Worm (Caenorhabditis elegans) whole organism, mixed stage, embryonic: ENCODE measurements around the gene apl-1.

Experiments
- M03D4.4 ChIP-seq: sonication (generic microtip); optimal IDR thresholded peaks from 2 replicates; lab custom pipeline; 2017; ENCODE audit warnings: mild to moderate bottlenecking, missing genetic modification characterization, missing compliant biosample characterization
- blmp-1 ChIP-seq: fragments of 150-350 bp; optimal IDR thresholded peaks from 2 replicates; lab custom pipeline; 2014; ENCODE audit warnings: missing biosample characterization, missing genetic modification characterization
- ceh-39 ChIP-seq: fragments of 150-350 bp; optimal IDR thresholded peaks from 2 replicates; lab custom pipeline; 2014; ENCODE audit warnings: missing biosample characterization, missing genetic modification characterization
- ceh-43 ChIP-seq: fragments of 200-800 bp; sonication (Bioruptor generic); optimal IDR thresholded peaks from 2 replicates; lab custom pipeline; 2018; ENCODE audit warnings: mild to moderate bottlenecking, missing genetic modification characterization, moderate library complexity, missing compliant biosample characterization
- ceh-83 ChIP-seq: fragments of 200-800 bp; sonication (Bioruptor generic); optimal IDR thresholded peaks from 2 replicates; lab custom pipeline; 2018; ENCODE audit warnings: mild to moderate bottlenecking, missing genetic modification characterization, missing compliant biosample characterization
- ces-1 ChIP-seq: fragments of 150-350 bp; optimal IDR thresholded peaks from 2 replicates; lab custom pipeline; 2014; ENCODE audit warnings: missing biosample characterization, missing genetic modification reagents, missing genetic modification characterization
- cnd-1 ChIP-seq: fragments of 200-800 bp; sonication (Bioruptor generic); optimal IDR thresholded peaks from 2 replicates; lab custom pipeline; 2018; ENCODE audit warnings: mild to moderate bottlenecking, missing genetic modification characterization, missing compliant biosample characterization
- drap-1 ChIP-seq: fragments of 200-800 bp; sonication (Bioruptor generic); optimal IDR thresholded peaks from 3 replicates; lab custom pipeline; 2018; ENCODE audit warnings: mild to moderate bottlenecking, missing genetic modification characterization, missing compliant biosample characterization
- elt-1 ChIP-seq: sonication (generic microtip); optimal IDR thresholded peaks from 2 replicates; lab custom pipeline; 2017; ENCODE audit warnings: missing genetic modification characterization, mild to moderate bottlenecking, missing compliant biosample characterization, antibody characterized with exemption, moderate library complexity, borderline replicate concordance; ENCODE audit not compliant: insufficient read depth
- elt-3 ChIP-seq: fragments of 150-350 bp; optimal IDR thresholded peaks from 2 replicates; lab custom pipeline; 2014; ENCODE audit warnings: missing biosample characterization, missing genetic modification characterization
- flh-1 ChIP-seq: fragments of 200-800 bp; sonication (Bioruptor generic); optimal IDR thresholded peaks from 2 replicates; lab custom pipeline; 2018; ENCODE audit warnings: mild to moderate bottlenecking, missing genetic modification characterization, moderate library complexity, missing compliant biosample characterization
- ham-2 ChIP-seq: fragments of 200-800 bp; sonication (Bioruptor generic); optimal IDR thresholded peaks from 2 replicates; lab custom pipeline; 2018; ENCODE audit warnings: mild to moderate bottlenecking, missing genetic modification characterization, missing compliant biosample characterization
- hlh-1 ChIP-seq: fragments of 150-350 bp; optimal IDR thresholded peaks from 2 replicates; lab custom pipeline; 2014; ENCODE audit warnings: missing biosample characterization, missing genetic modification reagents, missing genetic modification characterization
- lin-13 ChIP-seq: fragments of 150-350 bp; optimal IDR thresholded peaks from 2 replicates; lab custom pipeline; 2014; ENCODE audit warnings: missing biosample characterization, missing genetic modification characterization
- lin-32 ChIP-seq: fragments of 200-800 bp; sonication (Bioruptor generic); optimal IDR thresholded peaks from 2 replicates; lab custom pipeline; 2018; ENCODE audit warnings: mild to moderate bottlenecking, missing genetic modification characterization, missing compliant biosample characterization
- lsy-2 ChIP-seq: fragments of 150-350 bp; optimal IDR thresholded peaks from 2 replicates; lab custom pipeline; 2014; ENCODE audit warnings: missing biosample characterization, missing genetic modification characterization
- mab-5 ChIP-seq: fragments of 150-350 bp; optimal IDR thresholded peaks from 2 replicates; lab custom pipeline; 2014; ENCODE audit warnings: missing biosample characterization, missing genetic modification characterization
- mep-1 ChIP-seq: fragments of 150-350 bp; optimal IDR thresholded peaks from 2 replicates; lab custom pipeline; 2017; ENCODE audit warnings: missing biosample characterization, missing genetic modification reagents, missing genetic modification characterization, inconsistent platforms
- mls-2 ChIP-seq: sonication (generic microtip); optimal IDR thresholded peaks from 2 replicates; lab custom pipeline; 2016; ENCODE audit warnings: mild to moderate bottlenecking, missing genetic modification characterization, moderate library complexity, missing compliant biosample characterization
- nhr-2 ChIP-seq: fragments of 150-350 bp; optimal IDR thresholded peaks from 2 replicates; lab custom pipeline; 2014; ENCODE audit warnings: missing biosample characterization, missing genetic modification characterization
- nhr-28 ChIP-seq: fragments of 150-350 bp; optimal IDR thresholded peaks from 2 replicates; lab custom pipeline; 2014; ENCODE audit warnings: missing biosample characterization, missing genetic modification characterization
- nhr-76 ChIP-seq: sonication (generic microtip); optimal IDR thresholded peaks from 2 replicates; lab custom pipeline; 2017; ENCODE audit warnings: missing biosample characterization, missing genetic modification characterization
- pha-4 ChIP-seq: fragments of 150-350 bp; optimal IDR thresholded peaks from 2 replicates; lab custom pipeline; 2018; ENCODE audit warnings: missing biosample characterization, missing genetic modification reagents, missing genetic modification characterization
- sem-2 ChIP-seq: fragments of 200-800 bp; sonication (Bioruptor generic); optimal IDR thresholded peaks from 2 replicates; lab custom pipeline; 2018; ENCODE audit warnings: mild to moderate bottlenecking, missing genetic modification characterization, missing compliant biosample characterization
- snpc-4 ChIP-seq: fragments of 150-350 bp; optimal IDR thresholded peaks from 2 replicates; lab custom pipeline; 2014; ENCODE audit warnings: missing biosample characterization, missing genetic modification characterization
- sptf-1 ChIP-seq: sonication (generic microtip); optimal IDR thresholded peaks from 2 replicates; lab custom pipeline; 2017; ENCODE audit warnings: mild to moderate bottlenecking, missing genetic modification characterization, moderate library complexity, missing compliant biosample characterization
- tbx-8 ChIP-seq: fragments of 200-800 bp; sonication (Bioruptor generic); optimal IDR thresholded peaks from 2 replicates; lab custom pipeline; 2018; ENCODE audit warnings: mild to moderate bottlenecking, missing genetic modification characterization, moderate library complexity, missing compliant biosample characterization
- unc-120 ChIP-seq: sonication (generic microtip); optimal IDR thresholded peaks from 2 replicates; lab custom pipeline; 2017; ENCODE audit warnings: missing genetic modification characterization, missing compliant biosample characterization; ENCODE audit not compliant: poor library complexity, severe bottlenecking
- unc-39 ChIP-seq: fragments of 150-350 bp; optimal IDR thresholded peaks from 2 replicates; lab custom pipeline; 2014; ENCODE audit warnings: missing biosample characterization, missing genetic modification characterization
- unc-62 ChIP-seq: fragments of 150-350 bp; optimal IDR thresholded peaks from 2 replicates; lab custom pipeline; 2014; ENCODE audit warnings: missing biosample characterization, missing genetic modification reagents, missing genetic modification characterization
- zip-8 ChIP-seq: fragments of 150-350 bp; optimal IDR thresholded peaks from 2 replicates; lab custom pipeline; 2014; ENCODE audit warnings: missing biosample characterization, missing genetic modification characterization
- ztf-11 ChIP-seq: fragments of 150-350 bp; optimal IDR thresholded peaks from 2 replicates; lab custom pipeline; 2014; ENCODE audit warnings: missing biosample characterization, missing genetic modification characterization

The apl-1 gene

ce11 chrX:5117571-5117970, 905 bp upstream of the apl-1 start:
- TF ChIP-seq zip-8 (tag; lab: Kevin White, UChicago) (no peak), lin-13 (tag; lab: Kevin White, UChicago) (no peak), ceh-83 (GFP tag; lab: Kevin White, UChicago) (no peak), hlh-1 (tag; lab: Kevin White, UChicago) (no peak), ces-1 (GFP tag; lab: Kevin White, UChicago) (peak; percentile 95), unc-39 (tag; lab: Kevin White, UChicago) (no peak), ztf-11 (tag; lab: Kevin White, UChicago) (no peak), lin-32 (GFP tag; lab: Kevin White, UChicago) (no peak)

ce11 chrX:5116180-5116579, 486 bp downstream of the apl-1 start:
- TF ChIP-seq tbx-8 (GFP tag; lab: Kevin White, UChicago) (no peak), mep-1 (no peak), cnd-1 (tag; lab: Kevin White, UChicago) (no peak), blmp-1 (tag; lab: Kevin White, UChicago) (no peak), ham-2 (GFP tag; lab: Kevin White, UChicago) (no peak), lin-32 (GFP tag; lab: Kevin White, UChicago) (no peak), sem-2 (GFP tag; lab: Kevin White, UChicago) (no peak), nhr-2 (tag; lab: Kevin White, UChicago) (no peak), pha-4 (tag; lab: Kevin White, UChicago) (no peak), M03D4.4 (tag; lab: Kevin White, UChicago) (no peak), unc-62 (GFP tag; lab: Kevin White, UChicago) (no peak), mls-2 (tag; lab: Kevin White, UChicago) (no peak), ceh-39 (tag; lab: Kevin White, UChicago) (no peak), ces-1 (GFP tag; lab: Kevin White, UChicago) (no peak), hlh-1 (tag; lab: Kevin White, UChicago) (no peak), lsy-2 (no peak)

- TF ChIP-seq M03D4.4 (tag; lab: Kevin White, UChicago) (no peak), ham-2 (GFP tag; lab: Kevin White, UChicago) (no peak), elt-3 (tag; lab: Kevin White, UChicago) (no peak), flh-1 (GFP tag; lab: Kevin White, UChicago) (no peak), ceh-43 (GFP tag; lab: Kevin White, UChicago) (no peak), nhr-28 (tag; lab: Kevin White, UChicago) (no peak)
These were observed 1.2 kb downstream of the apl-1 start for ce11 chrX:5115511-5115910.

ce11 chrX:5111894-5112293, 4.8 kb downstream of the apl-1 start:
- TF ChIP-seq unc-120 (tag; lab: Kevin White, UChicago) (no peak), tbx-8 (GFP tag; lab: Kevin White, UChicago) (no peak)
- TF ChIP-seq, all 35 proteins: peak for 0

ce11 chrX:5109130-5109529, 7.5 kb downstream of the apl-1 start, which contains the start of gene C42D8.1:
Gene C42D8.1, plus strand, starts transcription at chrX:5109506.
- TF ChIP-seq blmp-1 (tag; lab: Kevin White, UChicago) (no peak), unc-120 (tag; lab: Kevin White, UChicago) (no peak), flh-1 (GFP tag; lab: Kevin White, UChicago) (no peak), cnd-1 (tag; lab: Kevin White, UChicago) (no peak), mls-2 (tag; lab: Kevin White, UChicago) (no peak), sptf-1 (tag; lab: Kevin White, UChicago) (no peak), ceh-83 (GFP tag; lab: Kevin White, UChicago) (no peak)

ce11 chrX:5106942-5107341, 9.7 kb downstream of the apl-1 start, which contains the start of gene C42D8.9:
Gene C42D8.9, minus strand, starts transcription at chrX:5107042.
- no peak for TF ChIP-seq lsy-2
- TF ChIP-seq mab-5 = no peak
- no peak for TF ChIP-seq flh-1 (GFP tag; lab: Kevin White, UChicago)
- TF ChIP-seq snpc-4 (tag; lab: Kevin White, UChicago) = no peak
- TF ChIP-seq lin-13 (tag; lab: Kevin White, UChicago) = no peak
- no peak for TF ChIP-seq cnd-1 (tag; lab: Kevin White, UChicago)
- no peak for TF ChIP-seq unc-62 (GFP tag; lab: Kevin White, UChicago)
- no peak for TF ChIP-seq elt-1
- no peak for TF ChIP-seq pha-4 (tag; lab: Kevin White, UChicago)
- no peak for TF ChIP-seq nhr-76 (tag; lab: Kevin White, UChicago)
- no peak for TF ChIP-seq drap-1
- no peak for TF ChIP-seq hlh-1 (tag; lab: Kevin White, UChicago)
